Worm (Caenorhabditis elegans) whole organism, mixed stage, embryonic: ENCODE results near the gene W10D9.1.
A peak's percentile ranks its signal among the peaks of the same experiment; 100 is the strongest.

Source experiments
- M03D4.4 ChIP-seq: sonication (generic microtip); optimal IDR thresholded peaks from 2 replicates; lab custom pipeline; 2017; ENCODE audit warnings: mild to moderate bottlenecking, missing genetic modification characterization, missing compliant biosample characterization
- bed-3 ChIP-seq: fragments of 200-800 bp; sonication (Bioruptor generic); optimal IDR thresholded peaks from 3 replicates; lab custom pipeline; 2018; ENCODE audit warnings: mild to moderate bottlenecking, missing genetic modification characterization, moderate library complexity, missing compliant biosample characterization
- blmp-1 ChIP-seq: fragments of 150-350 bp; optimal IDR thresholded peaks from 2 replicates; lab custom pipeline; 2014; ENCODE audit warnings: missing biosample characterization, missing genetic modification characterization
- ceh-83 ChIP-seq: fragments of 200-800 bp; sonication (Bioruptor generic); optimal IDR thresholded peaks from 2 replicates; lab custom pipeline; 2018; ENCODE audit warnings: mild to moderate bottlenecking, missing genetic modification characterization, missing compliant biosample characterization
- ces-1 ChIP-seq: fragments of 150-350 bp; optimal IDR thresholded peaks from 2 replicates; lab custom pipeline; 2014; ENCODE audit warnings: missing biosample characterization, missing genetic modification reagents, missing genetic modification characterization
- cnd-1 ChIP-seq: fragments of 200-800 bp; sonication (Bioruptor generic); optimal IDR thresholded peaks from 2 replicates; lab custom pipeline; 2018; ENCODE audit warnings: mild to moderate bottlenecking, missing genetic modification characterization, missing compliant biosample characterization
- drap-1 ChIP-seq: fragments of 200-800 bp; sonication (Bioruptor generic); optimal IDR thresholded peaks from 3 replicates; lab custom pipeline; 2018; ENCODE audit warnings: mild to moderate bottlenecking, missing genetic modification characterization, missing compliant biosample characterization
- elt-1 ChIP-seq: sonication (generic microtip); optimal IDR thresholded peaks from 2 replicates; lab custom pipeline; 2017; ENCODE audit warnings: missing genetic modification characterization, mild to moderate bottlenecking, missing compliant biosample characterization, antibody characterized with exemption, moderate library complexity, borderline replicate concordance; ENCODE audit not compliant: insufficient read depth
- elt-3 ChIP-seq: fragments of 150-350 bp; optimal IDR thresholded peaks from 2 replicates; lab custom pipeline; 2014; ENCODE audit warnings: missing biosample characterization, missing genetic modification characterization
- flh-1 ChIP-seq: fragments of 200-800 bp; sonication (Bioruptor generic); optimal IDR thresholded peaks from 2 replicates; lab custom pipeline; 2018; ENCODE audit warnings: mild to moderate bottlenecking, missing genetic modification characterization, moderate library complexity, missing compliant biosample characterization
- ham-2 ChIP-seq: fragments of 200-800 bp; sonication (Bioruptor generic); optimal IDR thresholded peaks from 2 replicates; lab custom pipeline; 2018; ENCODE audit warnings: mild to moderate bottlenecking, missing genetic modification characterization, missing compliant biosample characterization
- hlh-1 ChIP-seq: fragments of 150-350 bp; optimal IDR thresholded peaks from 2 replicates; lab custom pipeline; 2014; ENCODE audit warnings: missing biosample characterization, missing genetic modification reagents, missing genetic modification characterization
- lin-13 ChIP-seq: fragments of 150-350 bp; optimal IDR thresholded peaks from 2 replicates; lab custom pipeline; 2014; ENCODE audit warnings: missing biosample characterization, missing genetic modification characterization
- lin-32 ChIP-seq: fragments of 200-800 bp; sonication (Bioruptor generic); optimal IDR thresholded peaks from 2 replicates; lab custom pipeline; 2018; ENCODE audit warnings: mild to moderate bottlenecking, missing genetic modification characterization, missing compliant biosample characterization
- lsy-2 ChIP-seq: fragments of 150-350 bp; optimal IDR thresholded peaks from 2 replicates; lab custom pipeline; 2014; ENCODE audit warnings: missing biosample characterization, missing genetic modification characterization
- mab-5 ChIP-seq: fragments of 150-350 bp; optimal IDR thresholded peaks from 2 replicates; lab custom pipeline; 2014; ENCODE audit warnings: missing biosample characterization, missing genetic modification characterization
- mep-1 ChIP-seq: fragments of 150-350 bp; optimal IDR thresholded peaks from 2 replicates; lab custom pipeline; 2017; ENCODE audit warnings: missing biosample characterization, missing genetic modification reagents, missing genetic modification characterization, inconsistent platforms
- mls-2 ChIP-seq: sonication (generic microtip); optimal IDR thresholded peaks from 2 replicates; lab custom pipeline; 2016; ENCODE audit warnings: mild to moderate bottlenecking, missing genetic modification characterization, moderate library complexity, missing compliant biosample characterization
- nhr-12 ChIP-seq: fragments of 150-350 bp; optimal IDR thresholded peaks from 2 replicates; lab custom pipeline; 2014; ENCODE audit warnings: missing biosample characterization, missing genetic modification characterization
- nhr-2 ChIP-seq: fragments of 150-350 bp; optimal IDR thresholded peaks from 2 replicates; lab custom pipeline; 2014; ENCODE audit warnings: missing biosample characterization, missing genetic modification characterization
- nhr-76 ChIP-seq: sonication (generic microtip); optimal IDR thresholded peaks from 2 replicates; lab custom pipeline; 2017; ENCODE audit warnings: missing biosample characterization, missing genetic modification characterization
- pha-4 ChIP-seq: fragments of 150-350 bp; optimal IDR thresholded peaks from 2 replicates; lab custom pipeline; 2018; ENCODE audit warnings: missing biosample characterization, missing genetic modification reagents, missing genetic modification characterization
- sem-2 ChIP-seq: fragments of 200-800 bp; sonication (Bioruptor generic); optimal IDR thresholded peaks from 2 replicates; lab custom pipeline; 2018; ENCODE audit warnings: mild to moderate bottlenecking, missing genetic modification characterization, missing compliant biosample characterization
- snpc-4 ChIP-seq: fragments of 150-350 bp; optimal IDR thresholded peaks from 2 replicates; lab custom pipeline; 2014; ENCODE audit warnings: missing biosample characterization, missing genetic modification characterization
- sptf-1 ChIP-seq: sonication (generic microtip); optimal IDR thresholded peaks from 2 replicates; lab custom pipeline; 2017; ENCODE audit warnings: mild to moderate bottlenecking, missing genetic modification characterization, moderate library complexity, missing compliant biosample characterization
- tbx-8 ChIP-seq: fragments of 200-800 bp; sonication (Bioruptor generic); optimal IDR thresholded peaks from 2 replicates; lab custom pipeline; 2018; ENCODE audit warnings: mild to moderate bottlenecking, missing genetic modification characterization, moderate library complexity, missing compliant biosample characterization
- unc-120 ChIP-seq: sonication (generic microtip); optimal IDR thresholded peaks from 2 replicates; lab custom pipeline; 2017; ENCODE audit warnings: missing genetic modification characterization, missing compliant biosample characterization; ENCODE audit not compliant: poor library complexity, severe bottlenecking
- unc-62 ChIP-seq: fragments of 150-350 bp; optimal IDR thresholded peaks from 2 replicates; lab custom pipeline; 2014; ENCODE audit warnings: missing biosample characterization, missing genetic modification reagents, missing genetic modification characterization
- zip-8 ChIP-seq: fragments of 150-350 bp; optimal IDR thresholded peaks from 2 replicates; lab custom pipeline; 2014; ENCODE audit warnings: missing biosample characterization, missing genetic modification characterization
- ztf-11 ChIP-seq: fragments of 150-350 bp; optimal IDR thresholded peaks from 2 replicates; lab custom pipeline; 2014; ENCODE audit warnings: missing biosample characterization, missing genetic modification characterization

Gene W10D9.1

ce11 chrII:470375-470774 lies 15.6 kb downstream of the W10D9.1 start, which contains the start of gene tomm-22:
Gene tomm-22 (minus strand): TSS chrII:470475.
- TF ChIP-seq mep-1 (tag; lab: Kevin White, UChicago) (no peak), nhr-2 (no peak), nhr-76 (tag; lab: Kevin White, UChicago) (no peak)

DNA sequence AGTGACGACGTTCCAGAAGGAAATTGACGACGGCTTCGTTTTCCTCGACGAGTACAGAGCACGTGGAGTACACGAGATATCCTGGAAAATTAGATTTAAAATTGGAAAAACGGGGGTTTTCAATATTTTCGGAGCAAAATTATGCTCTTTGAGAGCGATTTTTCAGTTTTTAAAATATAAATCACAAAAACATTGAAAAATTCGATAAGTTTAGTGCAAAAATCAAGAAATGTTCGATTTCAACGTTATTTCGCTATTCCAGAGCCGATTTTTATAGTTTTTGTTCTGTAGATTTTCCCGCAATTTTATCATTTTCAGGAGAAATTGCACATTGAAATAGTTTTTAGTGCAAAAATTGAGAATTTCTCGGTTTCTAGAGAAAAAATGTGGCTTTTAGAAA lies 18.5 kb downstream of the W10D9.1 start, which contains the start of gene W07E6.5:
W07E6.5 (plus strand) TSS at position 301 of the 400 bp plus-strand sequence.
- TF ChIP-seq nhr-2: no peak
- TF ChIP-seq elt-3 (tag; lab: Kevin White, UChicago): no peak
- no peak for TF ChIP-seq lsy-2 (tag; lab: Kevin White, UChicago)
- TF ChIP-seq mep-1 (tag; lab: Kevin White, UChicago): no peak
- no peak for TF ChIP-seq cnd-1 (tag; lab: Kevin White, UChicago)
- TF ChIP-seq flh-1 (GFP tag; lab: Kevin White, UChicago): no peak

- TF ChIP-seq mls-2 (tag; lab: Kevin White, UChicago) (no peak), elt-1 (tag; lab: Kevin White, UChicago) (no peak), ztf-11 (tag; lab: Kevin White, UChicago) (no peak), tbx-8 (GFP tag; lab: Kevin White, UChicago) (no peak), drap-1 (no peak), nhr-12 (tag; lab: Kevin White, UChicago) (no peak), unc-62 (no peak), lin-13 (tag; lab: Kevin White, UChicago) (no peak), sem-2 (GFP tag; lab: Kevin White, UChicago) (no peak), sptf-1 (no peak), mep-1 (tag; lab: Kevin White, UChicago) (no peak), mab-5 (tag; lab: Kevin White, UChicago) (no peak), ham-2 (GFP tag; lab: Kevin White, UChicago) (no peak), snpc-4 (tag; lab: Kevin White, UChicago) (no peak)
These were observed 20.6 kb downstream of the W10D9.1 start for ce11 chrII:475312-475711.

DNA sequence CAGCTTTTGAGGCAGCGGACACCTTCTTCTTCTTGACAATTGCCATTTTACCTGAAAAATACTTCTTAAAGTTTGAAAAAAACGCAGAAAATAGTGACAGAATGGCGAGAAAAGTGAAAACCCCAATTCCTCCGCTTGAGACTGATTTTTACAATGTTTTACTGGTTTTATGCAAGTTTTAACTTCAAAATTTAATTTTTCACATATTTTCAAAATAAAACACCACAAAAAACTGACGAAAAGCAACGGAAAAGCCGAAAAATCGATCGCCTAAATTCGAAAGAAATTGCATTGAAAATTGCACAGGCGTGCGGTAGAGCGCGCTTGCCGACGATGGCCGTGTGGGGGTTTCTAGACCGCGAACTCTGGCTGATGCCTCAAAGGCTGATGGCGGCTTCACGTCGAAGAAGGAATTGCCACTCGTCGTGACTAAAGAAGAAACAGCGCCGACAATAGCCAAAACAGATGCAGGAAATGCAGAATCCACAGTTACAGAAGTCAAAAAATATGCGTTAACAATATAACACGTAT lies 21.2 kb downstream of the W10D9.1 start, which contains the start of gene nsun-1:
nsun-1 (minus strand) TSS at position 51 of the 531 bp plus-strand sequence.
- TF ChIP-seq unc-120 (peak; percentile 41), sptf-1 (peak; percentile 67), ces-1 (GFP tag; lab: Kevin White, UChicago) (peak; percentile 74), ztf-11 (tag; lab: Kevin White, UChicago) (peak; percentile 7), lsy-2 (tag; lab: Kevin White, UChicago) (peak; percentile 50), mep-1 (tag; lab: Kevin White, UChicago) (peak; percentile 41), pha-4 (peak; percentile 9), drap-1 (no peak), unc-62 (no peak), mls-2 (tag; lab: Kevin White, UChicago) (peak; percentile 43)

ce11 chrII:484328-484916 lies 29.7 kb downstream of the W10D9.1 start, which contains the start of the genes gldi-1 and prp-21:
Gene gldi-1 (minus strand): TSS chrII:484378.
Gene prp-21 (plus strand): TSS chrII:484866.
- peak; percentile 10 for TF ChIP-seq lsy-2 (tag; lab: Kevin White, UChicago)
- TF ChIP-seq ces-1 (GFP tag; lab: Kevin White, UChicago): peak; percentile 92
- TF ChIP-seq drap-1: no peak
- TF ChIP-seq, all 35 proteins: peak for 2

DNA sequence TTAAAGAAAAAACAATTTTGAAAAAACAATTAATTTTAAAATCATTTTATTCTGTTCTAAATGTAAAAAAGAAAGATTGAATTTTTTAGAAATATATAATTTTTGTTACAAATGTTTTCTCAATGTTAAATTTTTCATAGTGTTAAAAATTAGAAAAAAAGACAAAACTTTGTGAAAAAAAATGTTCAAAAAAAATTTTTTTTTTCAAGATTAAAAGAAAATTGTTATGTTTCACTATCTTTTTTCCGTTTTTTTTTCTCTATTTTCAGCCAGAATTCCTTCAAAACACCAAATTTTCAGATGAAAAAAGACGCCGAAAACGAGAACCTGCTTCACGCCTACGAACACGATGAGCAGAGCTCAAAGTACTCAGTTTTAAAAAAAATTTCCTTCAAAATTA lies 40.4 kb downstream of the W10D9.1 start, which contains the start of gene sms-5:
sms-5 (plus strand) TSS at position 301 of the 400 bp plus-strand sequence.
- no peak for TF ChIP-seq lin-32 (GFP tag; lab: Kevin White, UChicago)
- TF ChIP-seq hlh-1 (tag; lab: Kevin White, UChicago): no peak
- TF ChIP-seq ham-2 (GFP tag; lab: Kevin White, UChicago): no peak
- no peak for TF ChIP-seq ces-1 (GFP tag; lab: Kevin White, UChicago)
- TF ChIP-seq tbx-8 (GFP tag; lab: Kevin White, UChicago): no peak
- no peak for TF ChIP-seq ceh-83 (GFP tag; lab: Kevin White, UChicago)
- TF ChIP-seq sem-2 (GFP tag; lab: Kevin White, UChicago): no peak
- no peak for TF ChIP-seq lsy-2 (tag; lab: Kevin White, UChicago)
- no peak for TF ChIP-seq elt-3 (tag; lab: Kevin White, UChicago)
- no peak for TF ChIP-seq blmp-1 (tag; lab: Kevin White, UChicago)
- TF ChIP-seq M03D4.4: no peak
- TF ChIP-seq sptf-1: no peak
- TF ChIP-seq zip-8 (tag; lab: Kevin White, UChicago): no peak
- TF ChIP-seq cnd-1 (tag; lab: Kevin White, UChicago): no peak
- TF ChIP-seq bed-3 (GFP tag; lab: Kevin White, UChicago): no peak
- no peak for TF ChIP-seq nhr-12 (tag; lab: Kevin White, UChicago)
- TF ChIP-seq pha-4: no peak
- TF ChIP-seq, all 35 proteins: peak for 0
